Fruit fly (Drosophila melanogaster) whole organism, prepupa: ENCODE data around the gene CG9175.

Experiments
- Blimp-1 ChIP-seq: fragments of 200-800 bp; sonication (Bioruptor generic); optimal IDR thresholded peaks from 3 replicates; lab custom pipeline; 2017; ENCODE audit warnings: missing biosample characterization, missing genetic modification characterization, mild to moderate bottlenecking, moderate library complexity, missing genetic modification reagents
- CG16779 ChIP-seq: fragments of 200-800 bp; sonication (Bioruptor generic); optimal IDR thresholded peaks from 3 replicates; lab custom pipeline; 2017; ENCODE audit warnings: missing biosample characterization, mild to moderate bottlenecking, missing genetic modification characterization
- CG32006 ChIP-seq: fragments of 200-800 bp; sonication (Bioruptor generic); optimal IDR thresholded peaks from 3 replicates; lab custom pipeline; 2017; ENCODE audit warnings: missing biosample characterization, mild to moderate bottlenecking, missing genetic modification characterization
- CG34406 ChIP-seq: fragments of 200-800 bp; sonication (Bioruptor generic); optimal IDR thresholded peaks from 3 replicates; lab custom pipeline; 2016; ENCODE audit warnings: missing biosample characterization, missing genetic modification characterization
- CG6792 ChIP-seq: fragments of 200-800 bp; sonication (Bioruptor generic); optimal IDR thresholded peaks from 3 replicates; lab custom pipeline; 2016; ENCODE audit warnings: missing biosample characterization, missing genetic modification characterization
- CG6808 ChIP-seq: fragments of 200-800 bp; sonication (Bioruptor generic); optimal IDR thresholded peaks from 3 replicates; lab custom pipeline; 2017; ENCODE audit warnings: missing biosample characterization, missing genetic modification characterization, mild to moderate bottlenecking, moderate library complexity, missing genetic modification reagents
- CG6854 ChIP-seq: fragments of 200-800 bp; sonication (Bioruptor generic); optimal IDR thresholded peaks from 2 replicates; lab custom pipeline; 2017; ENCODE audit warnings: missing biosample characterization, mild to moderate bottlenecking, missing genetic modification characterization
- CG7368 ChIP-seq: fragments of 200-800 bp; sonication (Bioruptor generic); optimal IDR thresholded peaks from 3 replicates; lab custom pipeline; 2016; ENCODE audit warnings: missing biosample characterization, missing genetic modification characterization
- CG8319 ChIP-seq: fragments of 200-800 bp; sonication (Bioruptor generic); optimal IDR thresholded peaks from 3 replicates; lab custom pipeline; 2016; ENCODE audit warnings: missing biosample characterization, missing genetic modification characterization
- CG8632 ChIP-seq: fragments of 200-800 bp; sonication (Bioruptor generic); optimal IDR thresholded peaks from 3 replicates; lab custom pipeline; 2016; ENCODE audit warnings: missing biosample characterization, missing genetic modification characterization
- Eip78C ChIP-seq: fragments of 200-800 bp; sonication (Bioruptor generic); peaks from one replicate; lab custom pipeline; 2016; ENCODE audit warnings: missing biosample characterization, missing genetic modification characterization
- Ets21C ChIP-seq: fragments of 200-800 bp; sonication (Bioruptor generic); optimal IDR thresholded peaks from 3 replicates; lab custom pipeline; 2016; ENCODE audit warnings: missing biosample characterization, missing genetic modification characterization
- Ets96B ChIP-seq: fragments of 200-800 bp; optimal IDR thresholded peaks from 2 replicates; lab custom pipeline; 2019; ENCODE audit warnings: missing biosample characterization, mild to moderate bottlenecking, missing genetic modification characterization, moderate library complexity
- Gug ChIP-seq: fragments of 200-800 bp; sonication (Bioruptor generic); IDR thresholded peaks from 2 replicates; pipeline ENCODE4 v1.3.6; 2022; ENCODE audit warnings: missing biosample characterization, missing genetic modification characterization
- Hr39 ChIP-seq: fragments of 200-800 bp; sonication (Bioruptor generic); optimal IDR thresholded peaks from 2 replicates; lab custom pipeline; 2016; ENCODE audit warnings: missing biosample characterization, missing genetic modification characterization
- Lpt ChIP-seq: fragments of 200-800 bp; sonication (Bioruptor generic); optimal IDR thresholded peaks from 3 replicates; lab custom pipeline; 2016; ENCODE audit warnings: missing biosample characterization, missing genetic modification characterization
- Met ChIP-seq: fragments of 200-800 bp; sonication (Bioruptor generic); optimal IDR thresholded peaks from 3 replicates; lab custom pipeline; 2016; ENCODE audit warnings: missing biosample characterization, missing genetic modification characterization
- Sox14 ChIP-seq: fragments of 200-800 bp; sonication (Bioruptor generic); optimal IDR thresholded peaks from 3 replicates; lab custom pipeline; 2016; ENCODE audit warnings: missing biosample characterization, missing genetic modification characterization
- acj6 ChIP-seq: fragments of 200-800 bp; sonication (Bioruptor generic); optimal IDR thresholded peaks from 3 replicates; lab custom pipeline; 2016; ENCODE audit warnings: missing biosample characterization, missing genetic modification characterization
- dac ChIP-seq: fragments of 200-800 bp; sonication (Bioruptor generic); optimal IDR thresholded peaks from 2 replicates; lab custom pipeline; 2017; ENCODE audit warnings: missing biosample characterization, mild to moderate bottlenecking, missing genetic modification characterization
- dsx ChIP-seq: fragments of 200-800 bp; optimal IDR thresholded peaks from 3 replicates; lab custom pipeline; 2019; ENCODE audit warnings: missing biosample characterization, mild to moderate bottlenecking, missing genetic modification characterization, moderate library complexity; ENCODE audit not compliant: poor library complexity, severe bottlenecking
- eg ChIP-seq: fragments of 200-800 bp; sonication (Bioruptor generic); IDR thresholded peaks from 3 replicates; pipeline ENCODE4 v1.3.6; 2022; ENCODE audit warnings: missing biosample characterization, missing genetic modification characterization
- esn ChIP-seq: fragments of 200-800 bp; sonication (Bioruptor generic); optimal IDR thresholded peaks from 2 replicates; lab custom pipeline; 2016; ENCODE audit warnings: missing biosample characterization, mild to moderate bottlenecking, missing genetic modification characterization, moderate library complexity
- fkh ChIP-seq: fragments of 200-800 bp; sonication (Bioruptor generic); optimal IDR thresholded peaks from 3 replicates; lab custom pipeline; 2017; ENCODE audit warnings: missing biosample characterization, mild to moderate bottlenecking, missing genetic modification characterization, moderate library complexity
- lz ChIP-seq: fragments of 200-800 bp; sonication (Bioruptor generic); optimal IDR thresholded peaks from 3 replicates; lab custom pipeline; 2016; ENCODE audit warnings: missing biosample characterization, missing genetic modification characterization
- net ChIP-seq: fragments of 200-800 bp; sonication (Bioruptor generic); optimal IDR thresholded peaks from 3 replicates; lab custom pipeline; 2016; ENCODE audit warnings: missing biosample characterization, missing genetic modification characterization
- pdm3 ChIP-seq: fragments of 200-800 bp; sonication (Bioruptor generic); optimal IDR thresholded peaks from 3 replicates; lab custom pipeline; 2016; ENCODE audit warnings: missing biosample characterization, missing genetic modification characterization
- svp ChIP-seq: fragments of 200-800 bp; sonication (Bioruptor generic); peaks from one replicate; lab custom pipeline; 2016; ENCODE audit warnings: missing biosample characterization, missing genetic modification characterization
- vri ChIP-seq: fragments of 200-800 bp; sonication (Bioruptor generic); optimal IDR thresholded peaks from 3 replicates; lab custom pipeline; 2016; ENCODE audit warnings: missing biosample characterization, mild to moderate bottlenecking, missing genetic modification characterization

The CG9175 gene

dm6 chr2L:6085733-6086317, 12.9 kb downstream of the CG9175 start:
- no peak for TF ChIP-seq CG8632 (GFP tag; lab: Kevin White, UChicago)
- TF ChIP-seq eg (GFP tag; lab: Robert Waterston, UW): no peak
- TF ChIP-seq CG7368 (GFP tag; lab: Kevin White, UChicago): no peak
- no peak for TF ChIP-seq dsx (GFP tag; lab: Kevin White, UChicago)
- no peak for TF ChIP-seq Ets21C (GFP tag; lab: Kevin White, UChicago)
- TF ChIP-seq CG8319 (GFP tag; lab: Kevin White, UChicago): no peak
- TF ChIP-seq Sox14: no peak
- no peak for TF ChIP-seq Hr39 (GFP tag; lab: Kevin White, UChicago)
- no peak for TF ChIP-seq Lpt (GFP tag; lab: Kevin White, UChicago)
- no peak for TF ChIP-seq CG16779 (tag; lab: Kevin White, UChicago)
- no peak for TF ChIP-seq lz (GFP tag; lab: Kevin White, UChicago)
- TF ChIP-seq fkh (GFP tag; lab: Kevin White, UChicago): peak; percentile 50
- TF ChIP-seq net: no peak
- TF ChIP-seq svp (GFP tag; lab: Kevin White, UChicago): peak; percentile 69
- TF ChIP-seq CG6854 (GFP tag; lab: Kevin White, UChicago): no peak
- TF ChIP-seq Ets96B (tag; lab: Kevin White, UChicago): no peak
- peak; percentile 68 for TF ChIP-seq vri (GFP tag; lab: Kevin White, UChicago)
- TF ChIP-seq Met (GFP tag; lab: Kevin White, UChicago): no peak
- no peak for TF ChIP-seq CG32006
- no peak for TF ChIP-seq Gug (GFP tag; lab: Robert Waterston, UW)

dm6 chr2L:6084694-6085093, 14.1 kb downstream of the CG9175 start:
- TF ChIP-seq dac (GFP tag; lab: Kevin White, UChicago) (no peak), svp (GFP tag; lab: Kevin White, UChicago) (peak; percentile 68), vri (GFP tag; lab: Kevin White, UChicago) (peak; percentile 6)
- TF ChIP-seq, all 60 proteins: peak for 2

- peak; percentile 59 for TF ChIP-seq Eip78C (GFP tag; lab: Kevin White, UChicago)
- TF ChIP-seq vri (GFP tag; lab: Kevin White, UChicago): peak; percentile 82
- peak; percentile 94 for TF ChIP-seq fkh (GFP tag; lab: Kevin White, UChicago)
- no peak for TF ChIP-seq acj6
- TF ChIP-seq CG16779 (tag; lab: Kevin White, UChicago): peak; percentile 39
- TF ChIP-seq svp (GFP tag; lab: Kevin White, UChicago): peak; percentile 35
- no peak for TF ChIP-seq CG8319 (GFP tag; lab: Kevin White, UChicago)
- no peak for TF ChIP-seq CG6792
- TF ChIP-seq pdm3: no peak
Observed at dm6 chr2L:6082936-6083627, 15.7 kb downstream of the CG9175 start.

- TF ChIP-seq svp (GFP tag; lab: Kevin White, UChicago) (peak; percentile 68), CG34406 (GFP tag; lab: Kevin White, UChicago) (no peak), Eip78C (GFP tag; lab: Kevin White, UChicago) (peak; percentile 71), esn (no peak), Sox14 (peak; percentile 41), Met (GFP tag; lab: Kevin White, UChicago) (peak; percentile 90), CG6854 (GFP tag; lab: Kevin White, UChicago) (peak; percentile 13), CG6808 (GFP tag; lab: Kevin White, UChicago) (no peak), vri (GFP tag; lab: Kevin White, UChicago) (peak; percentile 84), Blimp-1 (GFP tag; lab: Kevin White, UChicago) (peak; percentile 54)
Observed at dm6 chr2L:6082157-6082645, 16.6 kb downstream of the CG9175 start, which contains the start of gene Kr-h1. Kr-h1 (plus strand) TSS chr2L:6082603.
